Worm (Caenorhabditis elegans) whole organism, mixed stage, embryonic: ENCODE results near the gene EEED8.3.

Source experiments
- elt-3 ChIP-seq: fragments of 150-350 bp; optimal IDR thresholded peaks from 2 replicates; lab custom pipeline; 2014; ENCODE audit warnings: missing biosample characterization, missing genetic modification characterization
- lsy-2 ChIP-seq: fragments of 150-350 bp; optimal IDR thresholded peaks from 2 replicates; lab custom pipeline; 2014; ENCODE audit warnings: missing biosample characterization, missing genetic modification characterization
- mep-1 ChIP-seq: fragments of 150-350 bp; optimal IDR thresholded peaks from 2 replicates; lab custom pipeline; 2017; ENCODE audit warnings: missing biosample characterization, missing genetic modification reagents, missing genetic modification characterization, inconsistent platforms
- mls-2 ChIP-seq: sonication (generic microtip); optimal IDR thresholded peaks from 2 replicates; lab custom pipeline; 2016; ENCODE audit warnings: mild to moderate bottlenecking, missing genetic modification characterization, moderate library complexity, missing compliant biosample characterization
- nhr-12 ChIP-seq: fragments of 150-350 bp; optimal IDR thresholded peaks from 2 replicates; lab custom pipeline; 2014; ENCODE audit warnings: missing biosample characterization, missing genetic modification characterization
- nhr-2 ChIP-seq: fragments of 150-350 bp; optimal IDR thresholded peaks from 2 replicates; lab custom pipeline; 2014; ENCODE audit warnings: missing biosample characterization, missing genetic modification characterization
- nhr-76 ChIP-seq: sonication (generic microtip); optimal IDR thresholded peaks from 2 replicates; lab custom pipeline; 2017; ENCODE audit warnings: missing biosample characterization, missing genetic modification characterization
- pha-4 ChIP-seq: fragments of 150-350 bp; optimal IDR thresholded peaks from 2 replicates; lab custom pipeline; 2018; ENCODE audit warnings: missing biosample characterization, missing genetic modification reagents, missing genetic modification characterization
- ztf-11 ChIP-seq: fragments of 150-350 bp; optimal IDR thresholded peaks from 2 replicates; lab custom pipeline; 2014; ENCODE audit warnings: missing biosample characterization, missing genetic modification characterization

DNA sequence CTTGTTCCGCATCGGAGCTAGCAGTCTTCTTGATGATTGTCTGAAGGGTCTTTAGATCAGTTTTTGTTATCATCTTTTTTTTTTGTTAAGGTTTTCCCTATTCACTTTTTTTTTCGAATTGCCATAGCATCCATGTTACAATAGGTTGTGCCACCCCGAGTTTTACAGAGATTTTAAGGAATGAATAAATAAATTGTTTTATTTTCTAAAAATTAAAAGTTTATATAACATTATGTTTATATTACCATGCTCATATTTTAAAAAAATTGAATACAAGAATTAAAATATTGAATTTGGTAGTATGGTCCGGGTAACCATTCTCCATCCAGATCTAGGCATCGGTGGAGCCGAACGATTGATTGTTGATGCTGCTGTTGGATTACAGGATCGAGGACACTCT, 39.1 kb upstream of the EEED8.3 start, which contains the start of gene algn-2:
- no peak for TF ChIP-seq pha-4 (tag; lab: Kevin White, UChicago)
- no peak for TF ChIP-seq nhr-76 (tag; lab: Kevin White, UChicago)
- no peak for TF ChIP-seq mls-2 (tag; lab: Kevin White, UChicago)
- no peak for TF ChIP-seq mep-1 (tag; lab: Kevin White, UChicago)
- TF ChIP-seq lsy-2 (tag; lab: Kevin White, UChicago) = no peak
- TF ChIP-seq ztf-11 (tag; lab: Kevin White, UChicago) = no peak
- no peak for TF ChIP-seq elt-3 (tag; lab: Kevin White, UChicago)
- TF ChIP-seq nhr-12 (tag; lab: Kevin White, UChicago) = no peak
- TF ChIP-seq nhr-2 (tag; lab: Kevin White, UChicago) = no peak
